Worm (Caenorhabditis elegans) whole organism, young adult: ENCODE data around the gene ppk-2.
"Not testable (repeated sequence)": the region's sequence is repeated elsewhere in the genome, so short reads cannot be mapped to it uniquely, and the experiment has no call there.

Experiments used
- B0019.2 ChIP-seq: fragments of 200-800 bp; sonication (Bioruptor generic); conservative IDR thresholded peaks from 2 replicates; pipeline ENCODE4 v1.3.6; 2022; ENCODE audit warnings: missing genetic modification reagents, missing genetic modification characterization, missing compliant biosample characterization
- B0261.1 ChIP-seq: sonication (generic microtip); optimal IDR thresholded peaks from 2 replicates; lab custom pipeline; 2016; ENCODE audit warnings: mild to moderate bottlenecking, missing genetic modification characterization, moderate library complexity, missing compliant biosample characterization
- C06A6.2 ChIP-seq: fragments of 200-800 bp; sonication (Bioruptor generic); conservative IDR thresholded peaks from 2 replicates; pipeline ENCODE4 v1.3.6; 2022; ENCODE audit warnings: missing genetic modification characterization, missing compliant biosample characterization
- F22D6.2 ChIP-seq: sonication (generic microtip); optimal IDR thresholded peaks from 2 replicates; lab custom pipeline; 2016; ENCODE audit warnings: mild to moderate bottlenecking, missing genetic modification characterization, missing compliant biosample characterization
- F33H1.4 ChIP-seq: fragments of 200-800 bp; sonication (Bioruptor generic); IDR thresholded peaks from 2 replicates; pipeline ENCODE4 v1.3.6; 2022; ENCODE audit warnings: missing genetic modification reagents, missing genetic modification characterization, missing compliant biosample characterization
- T26A5.8 ChIP-seq: sonication (generic microtip); optimal IDR thresholded peaks from 2 replicates; lab custom pipeline; 2016; ENCODE audit warnings: missing genetic modification characterization, missing compliant biosample characterization
- Y53F4B.3 ChIP-seq: fragments of 200-800 bp; sonication (Bioruptor generic); IDR thresholded peaks from 2 replicates; pipeline ENCODE4 v1.3.6; 2022; ENCODE audit warnings: missing genetic modification reagents, missing genetic modification characterization, missing compliant biosample characterization
- Y53G8AR.9 ChIP-seq: fragments of 200-800 bp; sonication (Bioruptor generic); conservative IDR thresholded peaks from 2 replicates; pipeline ENCODE4 v1.3.6; 2022; ENCODE audit warnings: missing genetic modification reagents, missing genetic modification characterization, missing compliant biosample characterization
- Y67H2A.10 ChIP-seq: fragments of 200-800 bp; sonication (Bioruptor generic); conservative IDR thresholded peaks from 2 replicates; pipeline ENCODE4 v1.3.6; 2022; ENCODE audit warnings: missing genetic modification reagents, missing genetic modification characterization, missing compliant biosample characterization
- akir-1 ChIP-seq: fragments of 200-800 bp; sonication (Bioruptor generic); optimal IDR thresholded peaks from 2 replicates; lab custom pipeline; 2018; ENCODE audit warnings: mild to moderate bottlenecking, missing genetic modification characterization, moderate library complexity, missing compliant biosample characterization
- bed-2 ChIP-seq: fragments of 200-800 bp; sonication (Bioruptor generic); IDR thresholded peaks from 2 replicates; pipeline ENCODE4 v1.3.6; 2022; ENCODE audit warnings: missing genetic modification reagents, missing genetic modification characterization, missing compliant biosample characterization
- dox-1 ChIP-seq: fragments of 200-800 bp; sonication (Bioruptor generic); IDR thresholded peaks from 2 replicates; pipeline ENCODE4 v1.3.6; 2022; ENCODE audit warnings: missing genetic modification reagents, missing genetic modification characterization, missing compliant biosample characterization
- egl-18 ChIP-seq: fragments of 200-800 bp; sonication (Bioruptor generic); IDR thresholded peaks from 2 replicates; pipeline ENCODE4 v1.3.6; 2022; ENCODE audit warnings: missing genetic modification reagents, missing genetic modification characterization, missing compliant biosample characterization
- egl-44 ChIP-seq: fragments of 200-800 bp; sonication (Bioruptor generic); IDR thresholded peaks from 2 replicates; pipeline ENCODE4 v1.3.6; 2022; ENCODE audit warnings: missing genetic modification reagents, missing genetic modification characterization, missing compliant biosample characterization
- egrh-3 ChIP-seq: fragments of 200-800 bp; sonication (Bioruptor generic); IDR thresholded peaks from 2 replicates; pipeline ENCODE4 v1.3.6; 2022; ENCODE audit warnings: missing genetic modification reagents, missing genetic modification characterization, missing compliant biosample characterization
- lag-1 ChIP-seq: fragments of 200-800 bp; sonication (Bioruptor generic); IDR thresholded peaks from 2 replicates; pipeline ENCODE4 v1.3.6; 2022; ENCODE audit warnings: missing genetic modification reagents, missing genetic modification characterization, missing compliant biosample characterization
- lin-26 ChIP-seq: fragments of 200-800 bp; sonication (Bioruptor generic); IDR thresholded peaks from 2 replicates; pipeline ENCODE4 v1.3.6; 2022; ENCODE audit warnings: missing genetic modification reagents, missing genetic modification characterization, missing compliant biosample characterization
- lin-35 ChIP-seq, 3 experiments: fragments of 150-350 bp in 2 of 3; sonication (generic microtip) in 1 of 3; optimal IDR thresholded peaks; 2 replicates each; lab custom pipeline; 2014 to 2018; ENCODE audit warnings: missing biosample characterization in 3 of 3, missing genetic modification characterization in 3 of 3, missing genetic modification reagents in 3 of 3
- lin-54 ChIP-seq: fragments of 200-800 bp; sonication (Bioruptor generic); optimal IDR thresholded peaks from 2 replicates; lab custom pipeline; 2018; ENCODE audit warnings: mild to moderate bottlenecking, missing genetic modification characterization, missing compliant biosample characterization
- lsl-1 ChIP-seq: fragments of 200-800 bp; sonication (Bioruptor generic); optimal IDR thresholded peaks from 2 replicates; lab custom pipeline; 2018; ENCODE audit warnings: mild to moderate bottlenecking, missing genetic modification characterization, moderate library complexity, missing compliant biosample characterization
- mxl-1 ChIP-seq: sonication (generic microtip); optimal IDR thresholded peaks from 2 replicates; lab custom pipeline; 2016; ENCODE audit warnings: missing genetic modification characterization, missing compliant biosample characterization
- nfya-2 ChIP-seq: fragments of 200-800 bp; sonication (Bioruptor generic); IDR thresholded peaks from 2 replicates; pipeline ENCODE4 v1.3.6; 2022; ENCODE audit warnings: missing genetic modification reagents, missing genetic modification characterization, missing compliant biosample characterization
- nhr-179 ChIP-seq: sonication (generic microtip); optimal IDR thresholded peaks from 2 replicates; lab custom pipeline; 2016; ENCODE audit warnings: mild to moderate bottlenecking, missing genetic modification characterization, missing compliant biosample characterization
- rec-8 ChIP-seq, 2 experiments: sonication (generic microtip); optimal IDR thresholded peaks; 2 replicates each; lab custom pipeline; 2016; ENCODE audit warnings: mild to moderate bottlenecking in 2 of 2, missing genetic modification characterization in 2 of 2, missing genetic modification reagents in 2 of 2, missing genotype in 2 of 2, missing biosample characterization in 1 of 2, missing compliant biosample characterization in 1 of 2, moderate library complexity in 1 of 2
- rpc-1 ChIP-seq, 2 experiments: fragments of 150-350 bp in 1 of 2; sonication (generic microtip) in 1 of 2; optimal IDR thresholded peaks; 2 replicates each; lab custom pipeline; 2014 to 2018; ENCODE audit warnings: missing biosample characterization in 1 of 2, missing genetic modification characterization in 1 of 2, missing genetic modification reagents in 1 of 2, missing genotype in 1 of 2
- sdz-38 ChIP-seq: sonication (generic microtip); optimal IDR thresholded peaks from 2 replicates; lab custom pipeline; 2016; ENCODE audit warnings: missing genotype, missing genetic modification characterization, missing compliant biosample characterization
- sea-2 ChIP-seq: fragments of 200-800 bp; sonication (Bioruptor generic); IDR thresholded peaks from 2 replicates; pipeline ENCODE4 v1.3.6; 2022; ENCODE audit warnings: missing genetic modification characterization, missing compliant biosample characterization
- tbp1 ChIP-seq: fragments of 200-800 bp; sonication (Bioruptor generic); optimal IDR thresholded peaks from 2 replicates; lab custom pipeline; 2018; ENCODE audit warnings: mild to moderate bottlenecking, missing genetic modification characterization, missing compliant biosample characterization
- unc-62 ChIP-seq: fragments of 150-350 bp; optimal IDR thresholded peaks from 2 replicates; lab custom pipeline; 2014; ENCODE audit warnings: missing biosample characterization, missing genetic modification reagents, missing genetic modification characterization
- ztf-18 ChIP-seq: sonication (generic microtip); optimal IDR thresholded peaks from 2 replicates; lab custom pipeline; 2016; ENCODE audit warnings: missing genotype, mild to moderate bottlenecking, missing genetic modification characterization, missing compliant biosample characterization
- ztf-22 ChIP-seq: fragments of 200-800 bp; sonication (Bioruptor generic); optimal IDR thresholded peaks from 2 replicates; lab custom pipeline; 2018; ENCODE audit warnings: mild to moderate bottlenecking, missing genetic modification characterization, moderate library complexity, missing compliant biosample characterization

ppk-2 gene

DNA sequence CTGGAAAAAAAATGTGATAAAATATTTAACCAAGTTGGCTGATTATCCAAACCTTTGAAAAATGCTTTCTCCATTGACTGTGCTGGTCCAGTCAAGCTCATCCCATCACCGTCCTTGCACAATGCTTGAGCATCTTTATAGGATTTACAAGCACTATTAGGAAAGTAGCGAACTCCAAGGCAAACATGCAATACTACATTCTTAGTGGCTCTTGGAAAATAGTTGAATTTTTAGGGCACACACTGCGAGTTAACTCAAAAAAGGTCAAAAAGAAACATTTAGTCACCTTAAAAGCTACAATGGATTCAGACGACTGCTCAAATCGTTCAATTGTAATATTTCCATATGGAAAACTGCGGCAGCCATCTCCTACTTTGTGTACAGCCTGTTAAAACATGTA, 48.0 kb upstream of the ppk-2 start, which contains the start of gene M01E10.3 (continued):
- TF ChIP-seq Y67H2A.10: no peak

ce11 chrIII:2057570-2057969, 44.5 kb upstream of the ppk-2 start, which contains the start of gene Y39A3A.2:
TSS of gene Y39A3A.2 (minus strand) at chrIII:2057670.
- no peak for TF ChIP-seq unc-62 (GFP tag; lab: Kevin White, UChicago)
- TF ChIP-seq lin-35 (GFP tag; optimal IDR thresholded peaks at IDR 0.05; lab: Kevin White, UChicago): no peak
- no peak for TF ChIP-seq B0019.2 (GFP tag; lab: Robert Waterston, UW)
- no peak for TF ChIP-seq mxl-1 (tag; lab: Kevin White, UChicago)
- no peak for TF ChIP-seq akir-1
- TF ChIP-seq T26A5.8 (tag; lab: Kevin White, UChicago): no peak
- no peak for TF ChIP-seq lin-54
- no peak for TF ChIP-seq ztf-18 (tag; lab: Kevin White, UChicago)
- TF ChIP-seq sdz-38: no peak
- no peak for TF ChIP-seq ztf-22 (GFP tag; lab: Kevin White, UChicago)
- TF ChIP-seq egl-44: no peak
- TF ChIP-seq C06A6.2 (GFP tag; lab: Robert Waterston, UW): no peak

ce11 chrIII:2060068-2060467, 42.0 kb upstream of the ppk-2 start:
- TF ChIP-seq Y53G8AR.9 (GFP tag; lab: Robert Waterston, UW) (no peak), egrh-3 (GFP tag; lab: Robert Waterston, UW) (no peak), egl-18 (GFP tag; lab: Robert Waterston, UW) (no peak), lag-1 (no peak), F33H1.4 (no peak), Y53F4B.3 (GFP tag; lab: Robert Waterston, UW) (no peak), lin-35 (GFP tag; optimal IDR thresholded peaks at IDR 0.05; lab: Kevin White, UChicago) (no peak), nfya-2 (GFP tag; lab: Robert Waterston, UW) (no peak), F22D6.2 (no peak)

DNA sequence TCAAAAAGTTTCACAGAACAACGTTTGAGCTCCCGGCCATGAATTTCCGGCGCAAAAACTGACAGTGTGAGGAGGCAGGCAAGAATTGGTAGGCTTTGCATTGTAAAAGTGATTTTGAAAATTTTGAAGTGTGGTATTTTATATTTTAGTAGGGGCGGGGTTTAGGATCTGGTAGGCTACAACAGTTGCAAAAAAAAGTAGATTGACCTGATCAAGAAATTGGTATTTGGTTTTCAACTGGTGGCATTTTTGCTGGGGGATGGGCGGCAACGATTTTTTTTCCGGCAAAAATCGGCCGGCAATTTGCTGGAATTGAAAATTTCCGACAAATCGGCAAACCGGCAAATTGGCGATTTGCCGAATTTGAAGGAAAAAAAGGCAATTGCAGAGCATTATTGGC, 41.2 kb upstream of the ppk-2 start, which contains the start of gene ins-16:
TSS of gene ins-16 (minus strand) at position 101 of the 400 bp plus-strand sequence.
- TF ChIP-seq rec-8 (tag; optimal IDR thresholded peaks at IDR 0.05; lab: Kevin White, UChicago) (no peak), nhr-179 (tag; lab: Kevin White, UChicago) (no peak), egl-44 (no peak), sea-2 (no peak), bed-2 (GFP tag; lab: Robert Waterston, UW) (no peak), Y53F4B.3 (GFP tag; lab: Robert Waterston, UW) (no peak), lsl-1 (GFP tag; lab: Kevin White, UChicago) (no peak)

DNA sequence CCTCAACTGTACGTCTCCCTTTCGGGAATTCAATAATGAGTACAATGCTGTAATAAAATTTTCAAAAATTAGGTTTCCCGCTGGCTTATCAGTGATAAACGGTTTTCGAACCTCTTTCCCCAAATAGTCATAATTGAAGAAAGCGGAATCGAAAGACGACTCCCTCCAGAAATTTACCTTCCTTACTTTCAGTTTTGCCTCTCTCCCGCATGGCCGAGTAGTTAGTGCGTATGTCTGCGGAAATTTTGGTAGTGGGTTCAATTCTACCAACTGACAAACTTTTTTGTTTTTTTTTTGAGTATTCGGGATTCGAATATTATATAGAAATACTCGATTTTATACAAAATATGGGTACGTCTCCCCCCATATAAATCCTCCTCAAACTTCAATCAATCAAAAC, 37.2 kb upstream of the ppk-2 start:
- peak; percentile 82 for TF ChIP-seq tbp1 (GFP tag; lab: Kevin White, UChicago)
- peak; percentile 79 for TF ChIP-seq lin-26 (GFP tag; lab: Robert Waterston, UW)
- not testable (repeated sequence) for TF ChIP-seq rpc-1 (optimal IDR thresholded peaks at IDR 0.05; lab: Kevin White, UChicago)
- TF ChIP-seq rpc-1 (tag; optimal IDR thresholded peaks at IDR 0.05; lab: Kevin White, UChicago): peak; percentile 56
- TF ChIP-seq B0261.1 (tag; lab: Kevin White, UChicago): peak; percentile 62

DNA sequence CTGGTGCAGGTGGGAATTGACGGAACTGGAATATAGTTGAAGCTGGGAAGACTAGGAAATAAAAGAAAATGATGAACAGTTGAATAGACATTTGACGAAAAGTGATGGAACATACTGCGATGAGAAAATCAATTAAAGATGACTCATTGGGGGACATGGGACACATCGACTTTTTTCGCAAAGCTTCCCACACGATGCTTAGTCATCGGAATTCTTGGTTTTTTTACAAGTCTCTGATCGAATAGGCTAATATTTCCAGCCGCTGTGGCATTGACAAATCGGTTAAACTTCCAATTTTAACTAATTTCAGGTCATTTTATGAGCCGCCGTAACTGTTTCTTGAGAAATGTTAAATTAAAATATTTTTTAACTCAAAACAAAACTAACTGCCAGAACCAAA, 33.8 kb upstream of the ppk-2 start, which contains the start of gene Y39A3A.3:
TSS of gene Y39A3A.3 (minus strand) at position 101 of the 400 bp plus-strand sequence.
- TF ChIP-seq dox-1 (GFP tag; lab: Robert Waterston, UW): no peak
